Fruit fly (Drosophila melanogaster) whole organism, prepupa: ENCODE measurements around the gene CG2926.

Experiments used
- Blimp-1 ChIP-seq: fragments of 200-800 bp; sonication (Bioruptor generic); optimal IDR thresholded peaks from 3 replicates; lab custom pipeline; 2017; ENCODE audit warnings: missing biosample characterization, missing genetic modification characterization, mild to moderate bottlenecking, moderate library complexity, missing genetic modification reagents
- CG10631 ChIP-seq: fragments of 200-800 bp; sonication (Bioruptor generic); optimal IDR thresholded peaks from 2 replicates; lab custom pipeline; 2016; ENCODE audit warnings: missing biosample characterization, missing genetic modification characterization
- CG10669 ChIP-seq: fragments of 200-800 bp; sonication (Bioruptor generic); optimal IDR thresholded peaks from 3 replicates; lab custom pipeline; 2018; ENCODE audit warnings: missing biosample characterization, mild to moderate bottlenecking, missing genetic modification characterization, moderate library complexity
- CG11294 ChIP-seq: fragments of 200-800 bp; sonication (Bioruptor generic); IDR thresholded peaks from 2 replicates; pipeline ENCODE4 v1.3.6; 2022; ENCODE audit warnings: missing biosample characterization, missing genetic modification characterization
- CG15336 ChIP-seq: fragments of 200-800 bp; sonication (Bioruptor generic); IDR thresholded peaks from 2 replicates; pipeline ENCODE4 v1.3.6; 2022; ENCODE audit warnings: missing biosample characterization, missing genetic modification characterization
- CG1621 ChIP-seq: fragments of 200-800 bp; sonication (Bioruptor generic); optimal IDR thresholded peaks from 3 replicates; lab custom pipeline; 2018; ENCODE audit warnings: missing biosample characterization, mild to moderate bottlenecking, missing genetic modification characterization
- CG16779 ChIP-seq: fragments of 200-800 bp; sonication (Bioruptor generic); optimal IDR thresholded peaks from 3 replicates; lab custom pipeline; 2017; ENCODE audit warnings: missing biosample characterization, mild to moderate bottlenecking, missing genetic modification characterization
- CG31627 ChIP-seq: fragments of 200-800 bp; sonication (Bioruptor generic); optimal IDR thresholded peaks from 3 replicates; lab custom pipeline; 2016; ENCODE audit warnings: missing biosample characterization, missing genetic modification characterization
- CG32006 ChIP-seq: fragments of 200-800 bp; sonication (Bioruptor generic); optimal IDR thresholded peaks from 3 replicates; lab custom pipeline; 2017; ENCODE audit warnings: missing biosample characterization, mild to moderate bottlenecking, missing genetic modification characterization
- CG3919 ChIP-seq: fragments of 200-800 bp; sonication (Bioruptor generic); optimal IDR thresholded peaks from 3 replicates; lab custom pipeline; 2016; ENCODE audit warnings: missing biosample characterization, missing genetic modification characterization
- CG6163 ChIP-seq: fragments of 200-800 bp; sonication (Bioruptor generic); IDR thresholded peaks from 3 replicates; pipeline ENCODE4 v1.3.6; 2022; ENCODE audit warnings: missing biosample characterization, missing genetic modification characterization
- CG6276 ChIP-seq: fragments of 200-800 bp; sonication (Bioruptor generic); optimal IDR thresholded peaks from 2 replicates; lab custom pipeline; 2017; ENCODE audit warnings: missing biosample characterization, mild to moderate bottlenecking, missing genetic modification characterization
- CG6792 ChIP-seq: fragments of 200-800 bp; sonication (Bioruptor generic); optimal IDR thresholded peaks from 3 replicates; lab custom pipeline; 2016; ENCODE audit warnings: missing biosample characterization, missing genetic modification characterization
- CG7368 ChIP-seq: fragments of 200-800 bp; sonication (Bioruptor generic); optimal IDR thresholded peaks from 3 replicates; lab custom pipeline; 2016; ENCODE audit warnings: missing biosample characterization, missing genetic modification characterization
- CG8119 ChIP-seq: fragments of 200-800 bp; sonication (Bioruptor generic); IDR thresholded peaks from 3 replicates; pipeline ENCODE4 v1.3.6; 2022; ENCODE audit warnings: missing biosample characterization, missing genetic modification characterization
- CG8632 ChIP-seq: fragments of 200-800 bp; sonication (Bioruptor generic); optimal IDR thresholded peaks from 3 replicates; lab custom pipeline; 2016; ENCODE audit warnings: missing biosample characterization, missing genetic modification characterization
- CG9139 ChIP-seq: fragments of 200-800 bp; sonication (Bioruptor generic); optimal IDR thresholded peaks from 3 replicates; lab custom pipeline; 2017; ENCODE audit warnings: missing biosample characterization, mild to moderate bottlenecking, missing genetic modification characterization
- Eip78C ChIP-seq: fragments of 200-800 bp; sonication (Bioruptor generic); peaks from one replicate; lab custom pipeline; 2016; ENCODE audit warnings: missing biosample characterization, missing genetic modification characterization
- Ets96B ChIP-seq: fragments of 200-800 bp; optimal IDR thresholded peaks from 2 replicates; lab custom pipeline; 2019; ENCODE audit warnings: missing biosample characterization, mild to moderate bottlenecking, missing genetic modification characterization, moderate library complexity
- Hr39 ChIP-seq: fragments of 200-800 bp; sonication (Bioruptor generic); optimal IDR thresholded peaks from 2 replicates; lab custom pipeline; 2016; ENCODE audit warnings: missing biosample characterization, missing genetic modification characterization
- Hr4 ChIP-seq: fragments of 200-800 bp; sonication (Bioruptor generic); optimal IDR thresholded peaks from 3 replicates; lab custom pipeline; 2016; ENCODE audit warnings: missing biosample characterization, missing genetic modification characterization
- Met ChIP-seq: fragments of 200-800 bp; sonication (Bioruptor generic); optimal IDR thresholded peaks from 3 replicates; lab custom pipeline; 2016; ENCODE audit warnings: missing biosample characterization, missing genetic modification characterization
- OdsH ChIP-seq: fragments of 200-800 bp; sonication (Bioruptor generic); optimal IDR thresholded peaks from 3 replicates; lab custom pipeline; 2016; ENCODE audit warnings: missing biosample characterization, missing genetic modification characterization
- Sox102F ChIP-seq: fragments of 200-800 bp; sonication (Bioruptor generic); optimal IDR thresholded peaks from 2 replicates; lab custom pipeline; 2016; ENCODE audit warnings: missing biosample characterization, mild to moderate bottlenecking, missing genetic modification characterization
- Sox14 ChIP-seq: fragments of 200-800 bp; sonication (Bioruptor generic); optimal IDR thresholded peaks from 3 replicates; lab custom pipeline; 2016; ENCODE audit warnings: missing biosample characterization, missing genetic modification characterization
- achi ChIP-seq: fragments of 200-800 bp; sonication (Bioruptor generic); optimal IDR thresholded peaks from 3 replicates; lab custom pipeline; 2016; ENCODE audit warnings: missing biosample characterization, missing genetic modification characterization
- acj6 ChIP-seq: fragments of 200-800 bp; sonication (Bioruptor generic); optimal IDR thresholded peaks from 3 replicates; lab custom pipeline; 2016; ENCODE audit warnings: missing biosample characterization, missing genetic modification characterization
- cyc ChIP-seq: fragments of 200-800 bp; sonication (Bioruptor generic); optimal IDR thresholded peaks from 3 replicates; lab custom pipeline; 2016; ENCODE audit warnings: missing biosample characterization, missing genetic modification characterization
- dsx ChIP-seq: fragments of 200-800 bp; optimal IDR thresholded peaks from 3 replicates; lab custom pipeline; 2019; ENCODE audit warnings: missing biosample characterization, mild to moderate bottlenecking, missing genetic modification characterization, moderate library complexity; ENCODE audit not compliant: poor library complexity, severe bottlenecking
- eg ChIP-seq: fragments of 200-800 bp; sonication (Bioruptor generic); IDR thresholded peaks from 3 replicates; pipeline ENCODE4 v1.3.6; 2022; ENCODE audit warnings: missing biosample characterization, missing genetic modification characterization
- esn ChIP-seq: fragments of 200-800 bp; sonication (Bioruptor generic); optimal IDR thresholded peaks from 2 replicates; lab custom pipeline; 2016; ENCODE audit warnings: missing biosample characterization, mild to moderate bottlenecking, missing genetic modification characterization, moderate library complexity
- fd85E ChIP-seq: fragments of 200-800 bp; sonication (Bioruptor generic); optimal IDR thresholded peaks from 3 replicates; lab custom pipeline; 2016; ENCODE audit warnings: missing biosample characterization, missing genetic modification characterization
- lz ChIP-seq: fragments of 200-800 bp; sonication (Bioruptor generic); optimal IDR thresholded peaks from 3 replicates; lab custom pipeline; 2016; ENCODE audit warnings: missing biosample characterization, missing genetic modification characterization
- salr ChIP-seq, 2 experiments: fragments of 200-800 bp; sonication (Bioruptor generic); optimal IDR thresholded peaks; 3 replicates each; lab custom pipeline; 2016 to 2018; ENCODE audit warnings: missing biosample characterization in 2 of 2, missing genetic modification characterization in 2 of 2, mild to moderate bottlenecking in 1 of 2
- svp ChIP-seq: fragments of 200-800 bp; sonication (Bioruptor generic); peaks from one replicate; lab custom pipeline; 2016; ENCODE audit warnings: missing biosample characterization, missing genetic modification characterization
- topi ChIP-seq: fragments of 200-800 bp; sonication (Bioruptor generic); optimal IDR thresholded peaks from 3 replicates; lab custom pipeline; 2016; ENCODE audit warnings: missing biosample characterization, missing genetic modification characterization

CG2926 gene

DNA sequence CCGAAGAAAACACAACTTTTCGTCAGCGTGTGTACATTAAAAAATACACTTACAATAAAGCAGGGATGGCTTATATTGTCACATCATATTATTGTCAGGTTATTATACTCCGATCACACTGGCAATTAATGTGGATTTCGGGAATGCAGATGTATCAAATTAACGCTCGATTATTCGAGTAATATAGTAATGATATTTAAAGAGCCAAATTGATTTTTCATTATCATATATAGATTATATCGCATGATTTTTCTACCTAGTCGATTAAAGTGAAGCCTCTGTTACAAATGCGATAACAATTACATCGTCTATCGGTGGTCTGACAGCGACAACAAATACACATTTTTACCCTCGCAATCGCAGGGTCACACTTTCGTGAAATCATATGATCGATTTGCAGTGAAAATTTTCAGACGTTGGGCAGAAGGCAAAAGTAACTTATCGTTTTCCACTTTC, 3.2 kb upstream of the CG2926 start, which contains the start of the genes noi and Vha26 (continued):
- no peak for TF ChIP-seq Sox102F (GFP tag; lab: Kevin White, UChicago)
- no peak for TF ChIP-seq acj6 (GFP tag; lab: Kevin White, UChicago)
- TF ChIP-seq CG1621, result peak; percentile 9
- TF ChIP-seq Met, result no peak
- no peak for TF ChIP-seq Blimp-1
- TF ChIP-seq dsx (GFP tag; lab: Kevin White, UChicago), result peak; percentile 38
- TF ChIP-seq CG3919 (GFP tag; lab: Kevin White, UChicago), result no peak
- TF ChIP-seq eg (GFP tag; lab: Robert Waterston, UW), result no peak; the same call in 2 of the 3 replicates
- TF ChIP-seq Hr4, result no peak
- TF ChIP-seq CG10631 (GFP tag; lab: Kevin White, UChicago), result no peak
- no peak for TF ChIP-seq CG15336 (GFP tag; lab: Robert Waterston, UW)

dm6 chr3R:5588573-5588972, 393 bp upstream of the CG2926 start, which contains the start of gene PolZ2:
Gene PolZ2, plus strand, starts transcription at chr3R:5588873.
- TF ChIP-seq eg (GFP tag; lab: Robert Waterston, UW) (no peak), CG31627 (GFP tag; lab: Kevin White, UChicago) (no peak), Ets96B (tag; lab: Kevin White, UChicago) (no peak), CG7368 (no peak), salr (GFP tag; optimal IDR thresholded peaks at IDR 0.05; lab: Kevin White, UChicago) (no peak), CG15336 (GFP tag; lab: Robert Waterston, UW) (no peak), Sox14 (no peak), CG8632 (no peak), CG16779 (tag; lab: Kevin White, UChicago) (no peak), CG10631 (GFP tag; lab: Kevin White, UChicago) (no peak), Sox102F (GFP tag; lab: Kevin White, UChicago) (no peak), CG10669 (GFP tag; lab: Kevin White, UChicago) (no peak), CG11294 (GFP tag; lab: Robert Waterston, UW) (no peak), Hr39 (no peak), topi (GFP tag; lab: Kevin White, UChicago) (no peak), CG9139 (GFP tag; lab: Kevin White, UChicago) (no peak), cyc (GFP tag; lab: Kevin White, UChicago) (no peak), CG6276 (GFP tag; lab: Kevin White, UChicago) (no peak), Met (no peak), CG6163 (GFP tag; lab: Robert Waterston, UW) (no peak)

DNA sequence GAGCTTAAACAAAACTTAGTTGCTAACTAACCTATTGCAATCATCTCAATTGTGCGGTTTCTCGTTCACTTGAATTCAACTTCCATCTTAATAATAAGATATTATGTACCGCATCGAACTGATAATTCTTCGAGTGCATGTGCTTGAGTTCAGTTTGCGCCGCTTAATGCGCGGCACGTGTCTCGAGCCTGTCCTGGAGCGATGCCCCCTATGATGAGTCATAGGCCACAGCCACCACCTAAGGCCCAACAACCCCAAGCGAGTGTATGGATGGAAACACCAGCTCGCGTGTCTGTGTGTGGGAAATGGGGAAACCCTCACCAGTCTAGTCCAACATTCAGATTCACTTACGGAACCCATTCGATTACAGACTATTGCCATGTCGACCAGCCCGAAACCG, 14.3 kb downstream of the CG2926 start:
- TF ChIP-seq CG31627 (GFP tag; lab: Kevin White, UChicago), result peak; percentile 2
- no peak for TF ChIP-seq CG32006 (GFP tag; lab: Kevin White, UChicago)
- TF ChIP-seq cyc (GFP tag; lab: Kevin White, UChicago), result peak; percentile 16
- peak; percentile 44 for TF ChIP-seq Met
- TF ChIP-seq, all 60 proteins: peak for 3

dm6 chr3R:5572900-5573665, 15.1 kb downstream of the CG2926 start:
- peak; percentile 9 for TF ChIP-seq CG3919 (GFP tag; lab: Kevin White, UChicago)
- TF ChIP-seq Ets96B (tag; lab: Kevin White, UChicago), result no peak
- TF ChIP-seq CG10631 (GFP tag; lab: Kevin White, UChicago), result peak; percentile 4
- no peak for TF ChIP-seq Blimp-1
- TF ChIP-seq topi (GFP tag; lab: Kevin White, UChicago), result peak; percentile 26
- TF ChIP-seq Hr4, result peak; percentile 25
- no peak for TF ChIP-seq CG16779 (tag; lab: Kevin White, UChicago)
- TF ChIP-seq OdsH, result peak; percentile 17
- peak; percentile 22 for TF ChIP-seq esn (GFP tag; lab: Kevin White, UChicago)
- no peak for TF ChIP-seq dsx (GFP tag; lab: Kevin White, UChicago)
- TF ChIP-seq Eip78C (GFP tag; lab: Kevin White, UChicago), result peak; percentile 66
- TF ChIP-seq Met, result peak; percentile 3
- TF ChIP-seq lz (GFP tag; lab: Kevin White, UChicago), result peak; percentile 23
- TF ChIP-seq svp (GFP tag; lab: Kevin White, UChicago), result peak; percentile 53
- TF ChIP-seq fd85E, result no peak
- TF ChIP-seq CG31627 (GFP tag; lab: Kevin White, UChicago), result peak; percentile 19
- no peak for TF ChIP-seq CG6792 (GFP tag; lab: Kevin White, UChicago)
- peak; percentile 7 for TF ChIP-seq achi (GFP tag; lab: Kevin White, UChicago)
- TF ChIP-seq CG8119 (GFP tag; lab: Robert Waterston, UW), result 0 out of 3 replicates have a peak, but pooled peaks have one; percentile 31
- TF ChIP-seq CG6276 (GFP tag; lab: Kevin White, UChicago), result no peak
